Worm (Caenorhabditis elegans) whole organism, L1 larva: ENCODE results near the gene F53F4.18.

ENCODE experiments used
- aha-1 ChIP-seq: fragments of 150-350 bp; optimal IDR thresholded peaks from 2 replicates; lab custom pipeline; 2014; ENCODE audit warnings: missing biosample characterization, missing genetic modification characterization
- aly-2 ChIP-seq: fragments of 150-350 bp; optimal IDR thresholded peaks from 2 replicates; lab custom pipeline; 2014; ENCODE audit warnings: missing biosample characterization, missing genetic modification characterization
- blmp-1 ChIP-seq: fragments of 150-350 bp; optimal IDR thresholded peaks from 2 replicates; lab custom pipeline; 2014; ENCODE audit warnings: missing biosample characterization, missing genetic modification characterization
- ceh-63 ChIP-seq: fragments of 200-800 bp; sonication (Bioruptor generic); optimal IDR thresholded peaks from 2 replicates; lab custom pipeline; 2018; ENCODE audit warnings: mild to moderate bottlenecking, missing genetic modification characterization, missing compliant biosample characterization
- ceh-8 ChIP-seq: fragments of 200-800 bp; sonication (Bioruptor generic); optimal IDR thresholded peaks from 2 replicates; lab custom pipeline; 2018; ENCODE audit warnings: mild to moderate bottlenecking, missing genetic modification characterization, moderate library complexity, missing compliant biosample characterization
- ceh-82 ChIP-seq, 3 experiments: fragments of 150-350 bp in 1 of 3; sonication (generic microtip) in 2 of 3; optimal IDR thresholded peaks; 2 replicates each; lab custom pipeline; 2014 to 2017; ENCODE audit warnings: missing biosample characterization in 3 of 3, missing genetic modification characterization in 3 of 3
- ceh-88 ChIP-seq: fragments of 200-800 bp; sonication (Bioruptor generic); IDR thresholded peaks from 2 replicates; pipeline ENCODE4 v1.3.6; 2022; ENCODE audit warnings: missing genetic modification characterization, missing compliant biosample characterization
- ceh-90 ChIP-seq: sonication (generic microtip); optimal IDR thresholded peaks from 2 replicates; lab custom pipeline; 2016; ENCODE audit warnings: missing genetic modification characterization, missing compliant biosample characterization
- ces-1 ChIP-seq: fragments of 150-350 bp; optimal IDR thresholded peaks from 2 replicates; lab custom pipeline; 2014; ENCODE audit warnings: missing biosample characterization, missing genetic modification reagents, missing genetic modification characterization
- dsc-1 ChIP-seq: sonication (generic microtip); optimal IDR thresholded peaks from 2 replicates; lab custom pipeline; 2016; ENCODE audit warnings: mild to moderate bottlenecking, missing genetic modification characterization, missing compliant biosample characterization
- efl-1 ChIP-seq, 4 experiments: fragments of 150-350 bp; optimal IDR thresholded peaks in 3 of 4; peaks in 1 of 4; 1 replicate in 1 of 4; 2 replicates in 3 of 4; lab custom pipeline; 2014; ENCODE audit warnings: missing biosample characterization in 2 of 4, missing genetic modification characterization in 2 of 4, missing genetic modification reagents in 2 of 4
- egl-13 ChIP-seq: sonication (generic microtip); optimal IDR thresholded peaks from 2 replicates; lab custom pipeline; 2016; ENCODE audit warnings: missing genotype, missing genetic modification reagents, missing genetic modification characterization, missing compliant biosample characterization
- egl-27 ChIP-seq, 2 experiments: fragments of 150-350 bp in 1 of 2; sonication (generic microtip); optimal IDR thresholded peaks; 3 replicates each; lab custom pipeline; 2017 to 2018; ENCODE audit warnings: missing biosample characterization in 2 of 2, missing genetic modification characterization in 2 of 2, missing genetic modification reagents in 2 of 2
- elt-2 ChIP-seq: sonication (generic microtip); optimal IDR thresholded peaks from 2 replicates; lab custom pipeline; 2016; ENCODE audit warnings: missing genetic modification characterization, mild to moderate bottlenecking, inconsistent platforms, missing compliant biosample characterization, missing genetic modification reagents
- fkh-10 ChIP-seq: sonication (generic microtip); optimal IDR thresholded peaks from 2 replicates; lab custom pipeline; 2017; ENCODE audit warnings: missing biosample characterization, missing genetic modification reagents, missing genetic modification characterization
- fos-1 ChIP-seq: fragments of 150-350 bp; optimal IDR thresholded peaks from 2 replicates; lab custom pipeline; 2014; ENCODE audit warnings: missing biosample characterization, missing genetic modification characterization
- grh-1 ChIP-seq: fragments of 200-800 bp; sonication (Bioruptor generic); IDR thresholded peaks from 2 replicates; pipeline ENCODE4 v1.3.6; 2022; ENCODE audit warnings: missing genetic modification reagents, missing genetic modification characterization, missing compliant biosample characterization
- hlh-17 ChIP-seq: fragments of 200-800 bp; sonication (Bioruptor generic); optimal IDR thresholded peaks from 2 replicates; lab custom pipeline; 2018; ENCODE audit warnings: missing genetic modification characterization, mild to moderate bottlenecking, missing compliant biosample characterization, moderate library complexity, borderline replicate concordance
- hlh-4 ChIP-seq: sonication (generic microtip); optimal IDR thresholded peaks from 2 replicates; lab custom pipeline; 2016; ENCODE audit warnings: mild to moderate bottlenecking, missing genetic modification characterization, missing compliant biosample characterization
- isw-1 ChIP-seq: fragments of 200-800 bp; sonication (Bioruptor generic); IDR thresholded peaks from 2 replicates; pipeline ENCODE4 v1.3.6; 2022; ENCODE audit warnings: missing genetic modification characterization, missing compliant biosample characterization
- jun-1 ChIP-seq: fragments of 150-350 bp; optimal IDR thresholded peaks from 2 replicates; lab custom pipeline; 2014; ENCODE audit warnings: missing biosample characterization, missing genetic modification reagents, missing genetic modification characterization
- lin-13 ChIP-seq: fragments of 150-350 bp; optimal IDR thresholded peaks from 2 replicates; lab custom pipeline; 2014; ENCODE audit warnings: missing biosample characterization, missing genetic modification reagents, missing genetic modification characterization
- lin-14 ChIP-seq: fragments of 200-800 bp; sonication (Bioruptor generic); optimal IDR thresholded peaks from 2 replicates; lab custom pipeline; 2018; ENCODE audit warnings: mild to moderate bottlenecking, missing genetic modification characterization, moderate library complexity, missing compliant biosample characterization
- lin-35 ChIP-seq, 2 experiments: fragments of 150-350 bp; optimal IDR thresholded peaks; 2 replicates each; lab custom pipeline; 2014; ENCODE audit warnings: missing biosample characterization in 2 of 2, missing genetic modification characterization in 2 of 2, missing genetic modification reagents in 2 of 2
- lin-39 ChIP-seq: fragments of 150-350 bp; optimal IDR thresholded peaks from 2 replicates; lab custom pipeline; 2014; ENCODE audit warnings: missing biosample characterization, missing genetic modification reagents, missing genetic modification characterization
- mab-9 ChIP-seq: fragments of 200-800 bp; sonication (Bioruptor generic); IDR thresholded peaks from 2 replicates; pipeline ENCODE4 v1.3.6; 2022; ENCODE audit warnings: missing genetic modification reagents, missing genetic modification characterization, missing compliant biosample characterization
- mef-2 ChIP-seq: fragments of 150-350 bp; optimal IDR thresholded peaks from 2 replicates; lab custom pipeline; 2014; ENCODE audit warnings: missing biosample characterization, missing genetic modification characterization
- mep-1 ChIP-seq: fragments of 150-350 bp; optimal IDR thresholded peaks from 2 replicates; lab custom pipeline; 2014; ENCODE audit warnings: missing biosample characterization, missing genetic modification characterization
- nhr-12 ChIP-seq: sonication (generic microtip); optimal IDR thresholded peaks from 2 replicates; lab custom pipeline; 2017; ENCODE audit warnings: missing biosample characterization, missing genetic modification characterization
- nhr-19 ChIP-seq: fragments of 200-800 bp; sonication (Bioruptor generic); conservative IDR thresholded peaks from 2 replicates; pipeline ENCODE4 v1.3.6; 2022; ENCODE audit warnings: missing genetic modification characterization, missing compliant biosample characterization
- nhr-20 ChIP-seq: sonication (generic microtip); optimal IDR thresholded peaks from 2 replicates; lab custom pipeline; 2016; ENCODE audit warnings: mild to moderate bottlenecking, missing genetic modification characterization, missing compliant biosample characterization
- nhr-237 ChIP-seq: fragments of 150-350 bp; optimal IDR thresholded peaks from 2 replicates; lab custom pipeline; 2014; ENCODE audit warnings: missing biosample characterization, missing genetic modification characterization
- nhr-28 ChIP-seq: fragments of 150-350 bp; optimal IDR thresholded peaks from 2 replicates; lab custom pipeline; 2014; ENCODE audit warnings: missing biosample characterization, missing genetic modification characterization
- nhr-71 ChIP-seq: sonication (generic microtip); optimal IDR thresholded peaks from 2 replicates; lab custom pipeline; 2016; ENCODE audit warnings: mild to moderate bottlenecking, missing genetic modification characterization, moderate library complexity, missing compliant biosample characterization
- nhr-76 ChIP-seq: sonication (generic microtip); optimal IDR thresholded peaks from 2 replicates; lab custom pipeline; 2017; ENCODE audit warnings: missing biosample characterization, missing genetic modification characterization
- nhr-77 ChIP-seq: fragments of 150-350 bp; optimal IDR thresholded peaks from 2 replicates; lab custom pipeline; 2014; ENCODE audit warnings: missing biosample characterization, missing genetic modification characterization
- nhr-84 ChIP-seq: sonication (generic microtip); optimal IDR thresholded peaks from 2 replicates; lab custom pipeline; 2017; ENCODE audit warnings: missing biosample characterization, missing genetic modification characterization
- nhr-90 ChIP-seq: sonication (generic microtip); optimal IDR thresholded peaks from 2 replicates; lab custom pipeline; 2016; ENCODE audit warnings: mild to moderate bottlenecking, missing genetic modification characterization, missing compliant biosample characterization; ENCODE audit not compliant: poor library complexity
- pqm-1 ChIP-seq: sonication (generic microtip); optimal IDR thresholded peaks from 3 replicates; lab custom pipeline; 2017; ENCODE audit warnings: missing biosample characterization, missing genetic modification characterization
- snu-23 ChIP-seq: sonication (generic microtip); optimal IDR thresholded peaks from 2 replicates; lab custom pipeline; 2016; ENCODE audit warnings: missing genetic modification characterization, missing compliant biosample characterization
- sox-4 ChIP-seq: sonication (generic microtip); optimal IDR thresholded peaks from 2 replicates; lab custom pipeline; 2016; ENCODE audit warnings: missing genetic modification characterization, missing compliant biosample characterization
- tbx-2 ChIP-seq: sonication (generic microtip); optimal IDR thresholded peaks from 2 replicates; lab custom pipeline; 2016; ENCODE audit warnings: missing genetic modification characterization, missing compliant biosample characterization
- unc-130 ChIP-seq: fragments of 150-350 bp; optimal IDR thresholded peaks from 2 replicates; lab custom pipeline; 2017; ENCODE audit warnings: missing biosample characterization, missing genetic modification characterization, inconsistent platforms
- unc-62 ChIP-seq: fragments of 150-350 bp; optimal IDR thresholded peaks from 2 replicates; lab custom pipeline; 2014; ENCODE audit warnings: missing biosample characterization, missing genetic modification reagents, missing genetic modification characterization
- unc-98 ChIP-seq: fragments of 200-800 bp; sonication (Bioruptor generic); IDR thresholded peaks from 2 replicates; pipeline ENCODE4 v1.3.6; 2022; ENCODE audit warnings: missing genetic modification characterization, missing compliant biosample characterization
- vab-15 ChIP-seq: sonication (generic microtip); optimal IDR thresholded peaks from 2 replicates; lab custom pipeline; 2017; ENCODE audit warnings: missing genotype, mild to moderate bottlenecking, missing genetic modification characterization, missing compliant biosample characterization
- xbp-1 ChIP-seq: sonication (generic microtip); optimal IDR thresholded peaks from 2 replicates; lab custom pipeline; 2016; ENCODE audit warnings: missing genetic modification characterization, missing compliant biosample characterization
- zag-1 ChIP-seq: fragments of 150-350 bp; optimal IDR thresholded peaks from 2 replicates; lab custom pipeline; 2014; ENCODE audit warnings: missing biosample characterization, missing genetic modification characterization
- zip-4 ChIP-seq: fragments of 200-800 bp; sonication (Bioruptor generic); optimal IDR thresholded peaks from 2 replicates; lab custom pipeline; 2018; ENCODE audit warnings: mild to moderate bottlenecking, missing genetic modification characterization, moderate library complexity, missing compliant biosample characterization
- ztf-11 ChIP-seq, 2 experiments: sonication (generic microtip); optimal IDR thresholded peaks; 2 replicates each; lab custom pipeline; 2016 to 2017; ENCODE audit warnings: missing genetic modification characterization in 2 of 2, missing biosample characterization in 1 of 2, missing compliant biosample characterization in 1 of 2
- ztf-4 ChIP-seq: fragments of 150-350 bp; optimal IDR thresholded peaks from 2 replicates; lab custom pipeline; 2014; ENCODE audit warnings: missing biosample characterization, missing genetic modification characterization

F53F4.18 gene

DNA sequence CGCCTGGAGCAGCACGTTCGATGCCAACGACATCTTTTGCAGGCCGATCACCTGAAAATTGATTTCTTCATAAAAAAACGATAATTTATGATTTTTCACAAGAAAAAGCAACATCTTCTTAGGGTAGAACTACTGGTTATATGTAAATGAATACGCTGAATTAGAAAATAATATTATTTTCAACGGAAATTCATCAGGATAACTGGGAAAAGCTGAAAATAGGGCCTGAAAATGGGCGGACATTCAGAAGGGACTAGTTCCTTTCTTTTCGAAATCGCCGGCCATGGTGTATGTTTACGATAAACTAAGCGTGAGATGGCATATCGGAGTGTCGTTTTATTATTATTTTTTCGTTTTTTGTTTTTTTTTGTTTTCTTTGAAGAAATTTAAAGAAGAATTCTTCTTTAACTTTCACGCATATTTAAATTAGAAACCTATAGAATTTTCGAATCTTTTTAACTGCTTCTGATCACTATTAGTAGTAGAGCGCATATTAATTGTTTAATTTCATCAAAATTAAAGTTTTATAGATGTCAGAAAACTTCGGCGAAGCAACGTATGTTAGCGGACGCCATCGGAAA lies 35.7 kb downstream of the F53F4.18 start, which contains the start of the genes nduv-2 and F53F4.12 (continued):
- TF ChIP-seq hlh-4 (no peak), elt-2 (tag; lab: Kevin White, UChicago) (no peak), tbx-2 (tag; lab: Kevin White, UChicago) (peak; percentile 19), fkh-10 (GFP tag; lab: Kevin White, UChicago) (no peak), blmp-1 (tag; lab: Kevin White, UChicago) (peak; percentile 47), fos-1 (tag; lab: Kevin White, UChicago) (no peak), nhr-19 (no peak), zip-4 (GFP tag; lab: Kevin White, UChicago) (no peak), unc-98 (GFP tag; lab: Robert Waterston, UW) (no peak), xbp-1 (no peak), isw-1 (GFP tag; lab: Robert Waterston, UW) (no peak), ceh-8 (GFP tag; lab: Kevin White, UChicago) (no peak), nhr-71 (tag; lab: Kevin White, UChicago) (peak; percentile 16), hlh-17 (GFP tag; lab: Kevin White, UChicago) (no peak), vab-15 (no peak), ces-1 (GFP tag; lab: Kevin White, UChicago) (no peak), nhr-20 (tag; lab: Kevin White, UChicago) (no peak), dsc-1 (no peak), egl-27 (tag; optimal IDR thresholded peaks at IDR 0.05; lab: Kevin White, UChicago) (no peak), zag-1 (tag; lab: Kevin White, UChicago) (no peak), nhr-28 (no peak), mep-1 (tag; lab: Kevin White, UChicago) (no peak), ceh-82 (tag; optimal IDR thresholded peaks at IDR 0.05; lab: Kevin White, UChicago) (peak in 1 of 3 experiments; percentile 51), ceh-88 (GFP tag; lab: Robert Waterston, UW) (no peak), aha-1 (tag; lab: Kevin White, UChicago) (no peak), ztf-4 (tag; lab: Kevin White, UChicago) (no peak), mef-2 (no peak), nhr-76 (tag; lab: Kevin White, UChicago) (no peak), sox-4 (no peak), pqm-1 (tag; lab: Kevin White, UChicago) (no peak), ceh-90 (tag; lab: Kevin White, UChicago) (no peak), egl-13 (tag; lab: Kevin White, UChicago) (no peak), jun-1 (tag; lab: Kevin White, UChicago) (no peak), ceh-63 (GFP tag; lab: Kevin White, UChicago) (no peak), unc-62 (no peak), nhr-12 (tag; lab: Kevin White, UChicago) (no peak), lin-14 (GFP tag; lab: Kevin White, UChicago) (no peak), snu-23 (GFP tag; lab: Kevin White, UChicago) (peak; percentile 45), nhr-90 (tag; lab: Kevin White, UChicago) (no peak), unc-130 (tag; lab: Kevin White, UChicago) (no peak), mab-9 (GFP tag; lab: Robert Waterston, UW) (no peak), nhr-237 (tag; lab: Kevin White, UChicago) (no peak), nhr-84 (tag; lab: Kevin White, UChicago) (no peak), aly-2 (tag; lab: Kevin White, UChicago) (no peak), nhr-77 (tag; lab: Kevin White, UChicago) (no peak), efl-1 (optimal IDR thresholded peaks at IDR 0.05; lab: Kevin White, UChicago) (peak; percentile 47 to 49), efl-1 (GFP tag; optimal IDR thresholded peaks at IDR 0.05 in 1 of 2; lab: Kevin White, UChicago) (peak; percentile 30 to 95), lin-39 (tag; lab: Kevin White, UChicago) (no peak), lin-35 (GFP tag; optimal IDR thresholded peaks at IDR 0.05; lab: Kevin White, UChicago) (peak; percentile 31 to 45), lin-13 (GFP tag; lab: Kevin White, UChicago) (no peak), grh-1 (no peak), ztf-11 (tag; optimal IDR thresholded peaks at IDR 0.05; lab: Kevin White, UChicago) (no peak)
